Worm (Caenorhabditis elegans) whole organism, L4 larva: ENCODE results near the gene C16E9.2.
A peak's percentile ranks its signal among the peaks of the same experiment; 100 is the strongest.

ENCODE experiments used
- F26F4.8 ChIP-seq: fragments of 200-800 bp; sonication (Bioruptor generic); conservative IDR thresholded peaks from 2 replicates; pipeline ENCODE4 v1.3.6; 2022; ENCODE audit warnings: missing genetic modification characterization, missing compliant biosample characterization
- F49E8.2 ChIP-seq: sonication (generic microtip); optimal IDR thresholded peaks from 2 replicates; lab custom pipeline; 2016; ENCODE audit warnings: missing compliant biosample characterization, mild to moderate bottlenecking, missing genetic modification characterization, borderline replicate concordance
- T26A8.4 ChIP-seq: fragments of 200-800 bp; sonication (Bioruptor generic); IDR thresholded peaks from 2 replicates; pipeline ENCODE4 v1.3.6; 2022; ENCODE audit warnings: missing genetic modification characterization, missing compliant biosample characterization
- Y105C5A.15 ChIP-seq: fragments of 200-800 bp; sonication (Bioruptor generic); IDR thresholded peaks from 2 replicates; pipeline ENCODE4 v1.3.6; 2022; ENCODE audit warnings: missing genetic modification characterization, missing compliant biosample characterization
- ZK546.5 ChIP-seq, 2 experiments: sonication (generic microtip); optimal IDR thresholded peaks; 2 replicates each; lab custom pipeline; 2017; ENCODE audit warnings: missing biosample characterization in 2 of 2, missing genetic modification characterization in 2 of 2
- aly-2 ChIP-seq: sonication (generic microtip); optimal IDR thresholded peaks from 2 replicates; lab custom pipeline; 2018; ENCODE audit warnings: missing biosample characterization, missing genetic modification characterization
- ama-1 ChIP-seq: fragments of 150-350 bp; optimal IDR thresholded peaks from 2 replicates; lab custom pipeline; 2014; ENCODE audit warnings: inconsistent platforms, mixed read lengths
- attf-4 ChIP-seq: sonication (generic microtip); optimal IDR thresholded peaks from 3 replicates; lab custom pipeline; 2017; ENCODE audit warnings: missing biosample characterization, missing genetic modification characterization
- ceh-20 ChIP-seq: fragments of 200-800 bp; sonication (Bioruptor generic); IDR thresholded peaks from 2 replicates; pipeline ENCODE4 v1.3.6; 2022; ENCODE audit warnings: missing genetic modification reagents, missing genetic modification characterization, missing compliant biosample characterization
- ceh-28 ChIP-seq: fragments of 150-350 bp; optimal IDR thresholded peaks from 2 replicates; lab custom pipeline; 2014; ENCODE audit warnings: missing biosample characterization, missing genetic modification reagents, missing genetic modification characterization
- ceh-62 ChIP-seq: sonication (generic microtip); optimal IDR thresholded peaks from 2 replicates; lab custom pipeline; 2017; ENCODE audit warnings: missing biosample characterization, missing genetic modification characterization
- ces-1 ChIP-seq: fragments of 150-350 bp; sonication (generic microtip); optimal IDR thresholded peaks from 4 replicates; lab custom pipeline; 2014; ENCODE audit warnings: missing biosample characterization, missing genetic modification reagents, missing genetic modification characterization
- daf-16 ChIP-seq, 3 experiments: sonication (generic microtip); optimal IDR thresholded peaks; 2 replicates each; lab custom pipeline; 2016 to 2017; ENCODE audit warnings: missing genetic modification characterization in 3 of 3, missing genetic modification reagents in 3 of 3, mild to moderate bottlenecking in 2 of 3, missing compliant biosample characterization in 2 of 3, missing biosample characterization in 1 of 3, moderate library complexity in 1 of 3
- dmd-6 ChIP-seq: fragments of 200-800 bp; sonication (Bioruptor generic); IDR thresholded peaks from 2 replicates; pipeline ENCODE4 v1.3.6; 2022; ENCODE audit warnings: missing genetic modification reagents, missing genetic modification characterization, missing compliant biosample characterization
- dpl-1 ChIP-seq: fragments of 150-350 bp; optimal IDR thresholded peaks from 2 replicates; lab custom pipeline; 2014; ENCODE audit warnings: missing biosample characterization, missing genetic modification reagents, missing genetic modification characterization
- dve-1 ChIP-seq: sonication (generic microtip); optimal IDR thresholded peaks from 2 replicates; lab custom pipeline; 2017; ENCODE audit warnings: antibody characterized with exemption, mild to moderate bottlenecking, missing genetic modification characterization, missing compliant biosample characterization; ENCODE audit not compliant: insufficient read depth
- fkh-10 ChIP-seq: fragments of 150-350 bp; optimal IDR thresholded peaks from 2 replicates; lab custom pipeline; 2014; ENCODE audit warnings: missing biosample characterization, missing genetic modification reagents, missing genetic modification characterization
- fos-1 ChIP-seq: fragments of 150-350 bp; optimal IDR thresholded peaks from 2 replicates; lab custom pipeline; 2014; ENCODE audit warnings: missing biosample characterization, missing genetic modification characterization
- hlh-30 ChIP-seq: sonication (generic microtip); optimal IDR thresholded peaks from 2 replicates; lab custom pipeline; 2017; ENCODE audit warnings: antibody characterized with exemption, mild to moderate bottlenecking, missing genetic modification characterization, missing compliant biosample characterization; ENCODE audit not compliant: insufficient read depth
- jun-1 ChIP-seq: fragments of 150-350 bp; optimal IDR thresholded peaks from 2 replicates; lab custom pipeline; 2014; ENCODE audit warnings: missing biosample characterization, missing genetic modification reagents, missing genetic modification characterization
- lin-1 ChIP-seq: fragments of 200-800 bp; sonication (Bioruptor generic); IDR thresholded peaks from 2 replicates; pipeline ENCODE4 v1.3.6; 2022; ENCODE audit warnings: missing genetic modification reagents, missing genetic modification characterization, missing compliant biosample characterization
- lin-13 ChIP-seq: fragments of 150-350 bp; optimal IDR thresholded peaks from 2 replicates; lab custom pipeline; 2014; ENCODE audit warnings: missing biosample characterization, missing genetic modification reagents, missing genetic modification characterization
- lin-15B ChIP-seq: fragments of 150-350 bp; sonication (generic microtip); optimal IDR thresholded peaks from 3 replicates; lab custom pipeline; 2014; ENCODE audit warnings: missing biosample characterization, missing genetic modification characterization
- lsy-2 ChIP-seq, 2 experiments: fragments of 150-350 bp in 1 of 2; sonication (generic microtip) in 1 of 2; optimal IDR thresholded peaks; 2 replicates each; lab custom pipeline; 2014 to 2017; ENCODE audit warnings: missing biosample characterization in 2 of 2, missing genetic modification characterization in 2 of 2
- madf-5 ChIP-seq, 2 experiments: fragments of 200-800 bp; sonication (Bioruptor generic); IDR thresholded peaks; 2 replicates each; pipeline ENCODE4 v1.3.6; 2022; ENCODE audit warnings: missing compliant biosample characterization in 2 of 2, missing genetic modification characterization in 2 of 2
- mdl-1 ChIP-seq, 2 experiments: fragments of 150-350 bp in 1 of 2; sonication (generic microtip) in 1 of 2; optimal IDR thresholded peaks; 2 replicates each; lab custom pipeline; 2014 to 2017; ENCODE audit warnings: missing biosample characterization in 2 of 2, missing genetic modification characterization in 2 of 2
- mep-1 ChIP-seq: fragments of 150-350 bp; sonication (generic microtip); optimal IDR thresholded peaks from 3 replicates; lab custom pipeline; 2014; ENCODE audit warnings: missing biosample characterization, missing genetic modification characterization
- nhr-102 ChIP-seq: sonication (generic microtip); optimal IDR thresholded peaks from 2 replicates; lab custom pipeline; 2016; ENCODE audit warnings: mild to moderate bottlenecking, missing genetic modification characterization, moderate library complexity, missing compliant biosample characterization
- nhr-11 ChIP-seq: fragments of 150-350 bp; optimal IDR thresholded peaks from 2 replicates; lab custom pipeline; 2014; ENCODE audit warnings: missing biosample characterization, missing genetic modification characterization
- nhr-237 ChIP-seq: sonication (generic microtip); optimal IDR thresholded peaks from 2 replicates; lab custom pipeline; 2017; ENCODE audit warnings: missing biosample characterization, missing genetic modification characterization
- nhr-25 ChIP-seq: sonication (generic microtip); optimal IDR thresholded peaks from 2 replicates; lab custom pipeline; 2017; ENCODE audit warnings: missing genetic modification characterization, mild to moderate bottlenecking, missing compliant biosample characterization, antibody characterized with exemption, moderate library complexity, borderline replicate concordance; ENCODE audit not compliant: insufficient read depth
- nhr-28 ChIP-seq: fragments of 150-350 bp; optimal IDR thresholded peaks from 2 replicates; lab custom pipeline; 2014; ENCODE audit warnings: missing biosample characterization, missing genetic modification characterization
- nhr-41 ChIP-seq: fragments of 200-800 bp; sonication (Bioruptor generic); IDR thresholded peaks from 2 replicates; pipeline ENCODE4 v1.3.6; 2022; ENCODE audit warnings: missing genetic modification reagents, missing genetic modification characterization, missing compliant biosample characterization
- nhr-42 ChIP-seq: fragments of 200-800 bp; sonication (Bioruptor generic); IDR thresholded peaks from 2 replicates; pipeline ENCODE4 v1.3.6; 2022; ENCODE audit warnings: missing genetic modification characterization, missing compliant biosample characterization
- nhr-48 ChIP-seq: sonication (generic microtip); optimal IDR thresholded peaks from 2 replicates; lab custom pipeline; 2016; ENCODE audit warnings: mild to moderate bottlenecking, missing genetic modification characterization, missing compliant biosample characterization
- nhr-6 ChIP-seq: fragments of 150-350 bp; optimal IDR thresholded peaks from 2 replicates; lab custom pipeline; 2014; ENCODE audit warnings: missing biosample characterization, missing genetic modification characterization
- nhr-77 ChIP-seq: fragments of 150-350 bp; optimal IDR thresholded peaks from 2 replicates; lab custom pipeline; 2014; ENCODE audit warnings: missing biosample characterization, missing genetic modification characterization
- pha-4 ChIP-seq, 2 experiments: fragments of 150-350 bp in 1 of 2; fragments of 200-800 bp in 1 of 2; sonication (Bioruptor generic) in 1 of 2; IDR thresholded peaks in 1 of 2; optimal IDR thresholded peaks in 1 of 2; 2 replicates each; pipeline versions ENCODE4 v1.3.6 to Lab custom; 2014 to 2022; ENCODE audit warnings: missing genetic modification characterization in 2 of 2, missing genetic modification reagents in 2 of 2, missing biosample characterization in 1 of 2, missing compliant biosample characterization in 1 of 2
- rbr-2 ChIP-seq: sonication (generic microtip); optimal IDR thresholded peaks from 2 replicates; lab custom pipeline; 2016; ENCODE audit warnings: missing genotype, missing genetic modification characterization, missing compliant biosample characterization
- saeg-2 ChIP-seq: fragments of 200-800 bp; sonication (Bioruptor generic); IDR thresholded peaks from 2 replicates; pipeline ENCODE4 v1.3.6; 2022; ENCODE audit warnings: missing genetic modification reagents, missing genetic modification characterization, missing compliant biosample characterization
- skn-1 ChIP-seq: fragments of 150-350 bp; optimal IDR thresholded peaks from 2 replicates; lab custom pipeline; 2014; ENCODE audit warnings: missing biosample characterization, missing genetic modification characterization
- snpc-1.2 ChIP-seq: fragments of 200-800 bp; sonication (Bioruptor generic); IDR thresholded peaks from 2 replicates; pipeline ENCODE4 v1.3.6; 2022; ENCODE audit warnings: missing genetic modification reagents, missing genetic modification characterization, missing compliant biosample characterization
- spr-1 ChIP-seq: sonication (generic microtip); optimal IDR thresholded peaks from 2 replicates; lab custom pipeline; 2016; ENCODE audit warnings: mild to moderate bottlenecking, missing genetic modification characterization, missing compliant biosample characterization
- zag-1 ChIP-seq: fragments of 150-350 bp; optimal IDR thresholded peaks from 2 replicates; lab custom pipeline; 2014; ENCODE audit warnings: missing biosample characterization, missing genetic modification characterization
- zfp-2 ChIP-seq: sonication (generic microtip); optimal IDR thresholded peaks from 2 replicates; lab custom pipeline; 2016; ENCODE audit warnings: mild to moderate bottlenecking, missing genetic modification characterization, missing compliant biosample characterization
- zip-11 ChIP-seq: fragments of 200-800 bp; sonication (Bioruptor generic); IDR thresholded peaks from 2 replicates; pipeline ENCODE4 v1.3.6; 2022; ENCODE audit warnings: missing genetic modification characterization, missing compliant biosample characterization
- ztf-7 ChIP-seq: fragments of 150-350 bp; optimal IDR thresholded peaks from 2 replicates; lab custom pipeline; 2014; ENCODE audit warnings: missing biosample characterization, missing genetic modification characterization

C16E9.2 gene

ce11 chrX:6902958-6903357 lies 32.6 kb upstream of the C16E9.2 start (continued):
- TF ChIP-seq nhr-6 (tag; lab: Kevin White, UChicago) (peak; percentile 43), pha-4 (GFP tag; IDR thresholded peaks at IDR 0.05; lab: Robert Waterston, UW) (peak; percentile 80; the same call in 1 of the 2 replicates), pha-4 (tag; optimal IDR thresholded peaks at IDR 0.05; lab: Kevin White, UChicago) (no peak), snpc-1.2 (GFP tag; lab: Robert Waterston, UW) (peak; percentile 83), nhr-48 (tag; lab: Kevin White, UChicago) (peak; percentile 46), jun-1 (tag; lab: Kevin White, UChicago) (no peak), ztf-7 (tag; lab: Kevin White, UChicago) (peak; percentile 29), nhr-42 (GFP tag; lab: Robert Waterston, UW) (no peak), fkh-10 (GFP tag; lab: Kevin White, UChicago) (no peak), Y105C5A.15 (GFP tag; lab: Robert Waterston, UW) (0 out of 2 replicates have a peak, but pooled peaks have one; percentile 80), T26A8.4 (peak; percentile 73), zag-1 (no peak), lin-1 (GFP tag; lab: Robert Waterston, UW) (peak; percentile 66; the same call in 1 of the 2 replicates), dmd-6 (GFP tag; lab: Robert Waterston, UW) (peak; percentile 70), rbr-2 (tag; lab: Kevin White, UChicago) (peak; percentile 55), lin-13 (no peak), nhr-237 (no peak), saeg-2 (no peak), lsy-2 (tag; optimal IDR thresholded peaks at IDR 0.05; lab: Kevin White, UChicago) (peak in 1 of 2 experiments; percentile 42), dpl-1 (GFP tag; lab: Kevin White, UChicago) (no peak), ama-1 (lab: Kevin White, UChicago) (no peak), ceh-62 (tag; lab: Kevin White, UChicago) (no peak)

DNA sequence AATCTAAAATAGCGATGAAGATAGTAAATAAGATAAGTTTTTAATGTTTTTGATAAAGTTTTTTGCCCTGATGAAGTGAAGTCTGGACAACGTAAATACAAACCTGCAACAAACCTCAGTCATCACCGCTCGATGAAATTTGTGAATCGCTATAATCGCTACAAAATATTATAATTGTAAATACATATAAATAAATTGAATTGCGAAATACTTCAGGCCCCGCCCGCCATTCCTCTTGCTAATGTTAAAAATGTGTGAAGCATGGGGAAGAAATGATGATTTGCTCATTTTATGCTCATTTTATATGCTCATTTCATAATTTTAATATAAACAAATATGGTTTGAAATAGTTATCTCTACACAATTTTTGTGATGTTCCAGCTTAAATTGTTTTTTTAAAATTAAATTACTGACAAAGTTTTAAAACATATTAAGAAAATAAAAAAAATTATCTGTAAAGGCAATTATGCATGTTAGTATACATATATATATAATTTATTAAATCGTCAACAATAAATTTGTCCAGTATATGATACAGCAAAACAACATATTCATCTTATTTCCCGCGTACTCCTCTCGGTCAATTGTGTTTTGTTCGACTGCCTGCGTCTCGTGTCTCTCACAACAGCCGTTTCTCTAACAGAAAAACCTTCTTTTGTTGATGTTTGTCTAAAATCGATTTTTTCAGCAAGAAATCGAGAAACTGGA lies 31.3 kb upstream of the C16E9.2 start, which contains the start of gene sid-5:
Gene sid-5 (plus strand): TSS at position 658 of the 708 bp plus-strand sequence.
- TF ChIP-seq aly-2 (tag; lab: Kevin White, UChicago), result no peak
- no peak for TF ChIP-seq F26F4.8 (GFP tag; lab: Robert Waterston, UW)
- TF ChIP-seq F49E8.2 (tag; lab: Kevin White, UChicago), result no peak
- peak; percentile 40 for TF ChIP-seq dve-1 (tag; lab: Kevin White, UChicago)
- peak in 1 of 2 experiments; percentile 50 for TF ChIP-seq daf-16 (GFP tag; optimal IDR thresholded peaks at IDR 0.05; lab: Kevin White, UChicago)
- TF ChIP-seq daf-16 (tag; optimal IDR thresholded peaks at IDR 0.05; lab: Kevin White, UChicago), result peak; percentile 47

DNA sequence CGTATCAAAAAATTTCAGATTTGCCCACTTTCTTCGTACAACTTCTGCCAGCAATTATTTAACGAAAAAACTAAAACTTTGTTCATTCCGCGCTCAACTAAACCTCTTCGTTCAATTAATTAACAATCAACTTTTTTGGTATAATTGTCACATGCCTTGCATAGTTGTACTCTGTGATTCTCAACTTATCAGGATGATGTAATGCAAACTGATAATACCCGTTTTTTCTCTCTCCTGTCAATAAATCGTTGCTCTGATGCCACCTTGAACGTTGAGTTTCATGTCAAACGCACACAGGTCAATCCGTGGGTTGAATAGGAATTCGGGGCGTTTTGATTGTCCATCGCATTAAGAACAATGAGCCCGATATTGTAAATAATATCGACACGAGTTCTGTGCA lies 29.9 kb upstream of the C16E9.2 start:
- TF ChIP-seq nhr-77 (peak; percentile 55), zfp-2 (tag; lab: Kevin White, UChicago) (no peak), skn-1 (tag; lab: Kevin White, UChicago) (no peak), nhr-102 (tag; lab: Kevin White, UChicago) (peak; percentile 8), ZK546.5 (tag; optimal IDR thresholded peaks at IDR 0.05; lab: Kevin White, UChicago) (no peak), spr-1 (tag; lab: Kevin White, UChicago) (no peak), ces-1 (GFP tag; lab: Kevin White, UChicago) (no peak), ceh-20 (GFP tag; lab: Robert Waterston, UW) (0 out of 2 replicates have a peak, but pooled peaks have one; percentile 17), lin-13 (no peak), fos-1 (tag; lab: Kevin White, UChicago) (no peak), hlh-30 (tag; lab: Kevin White, UChicago) (peak; percentile 25), nhr-41 (GFP tag; lab: Robert Waterston, UW) (0 out of 2 replicates have a peak, but pooled peaks have one; percentile 10), madf-5 (GFP tag; IDR thresholded peaks at IDR 0.05; lab: Robert Waterston, UW) (no peak), mdl-1 (tag; optimal IDR thresholded peaks at IDR 0.05; lab: Kevin White, UChicago) (no peak), nhr-25 (no peak), lin-1 (GFP tag; lab: Robert Waterston, UW) (0 out of 2 replicates have a peak, but pooled peaks have one; percentile 13), ceh-28 (no peak), attf-4 (tag; lab: Kevin White, UChicago) (no peak), nhr-28 (tag; lab: Kevin White, UChicago) (peak; percentile 77), nhr-11 (tag; lab: Kevin White, UChicago) (no peak), zip-11 (GFP tag; lab: Robert Waterston, UW) (no peak), lin-15B (tag; lab: Kevin White, UChicago) (no peak), mep-1 (tag; lab: Kevin White, UChicago) (peak; percentile 50)
